Fruit fly (Drosophila melanogaster) whole organism, embryonic: Measurements from ENCODE around the gene BckdhA.

Experiments used
- Adf1 ChIP-seq: fragments of 200-800 bp; sonication (Bioruptor generic); IDR thresholded peaks from 2 replicates; pipeline ENCODE4 v1.3.6; 2022; ENCODE audit warnings: missing biosample characterization, missing genetic modification characterization
- Aef1 ChIP-seq: fragments of 200-800 bp; sonication (Bioruptor generic); IDR thresholded peaks from 3 replicates; pipeline ENCODE4 v1.3.6; 2022; ENCODE audit warnings: missing biosample characterization, missing genetic modification characterization
- B-H2 ChIP-seq: fragments of 200-800 bp; sonication (Bioruptor generic); optimal IDR thresholded peaks from 2 replicates; lab custom pipeline; 2018; ENCODE audit warnings: missing biosample characterization, mild to moderate bottlenecking, missing genetic modification characterization
- BtbVII ChIP-seq: fragments of 200-800 bp; sonication (Bioruptor generic); optimal IDR thresholded peaks from 3 replicates; lab custom pipeline; 2017; ENCODE audit warnings: missing biosample characterization, mild to moderate bottlenecking, missing genetic modification characterization
- Bteb2 ChIP-seq: fragments of 200-800 bp; sonication (Bioruptor generic); optimal IDR thresholded peaks from 2 replicates; lab custom pipeline; 2016; ENCODE audit warnings: missing biosample characterization, missing genetic modification characterization
- CG10147 ChIP-seq: fragments of 200-800 bp; sonication (Bioruptor generic); optimal IDR thresholded peaks from 2 replicates; lab custom pipeline; 2019; ENCODE audit warnings: missing biosample characterization, mild to moderate bottlenecking, missing genetic modification characterization, moderate library complexity
- CG13287 ChIP-seq: fragments of 200-800 bp; sonication (Bioruptor generic); IDR thresholded peaks from 2 replicates; pipeline ENCODE4 v1.3.6; 2022; ENCODE audit warnings: missing biosample characterization, missing genetic modification characterization; ENCODE audit not compliant: partially characterized antibody
- CG15479 ChIP-seq: fragments of 200-800 bp; sonication (Bioruptor generic); optimal IDR thresholded peaks from 3 replicates; lab custom pipeline; 2019; ENCODE audit warnings: missing biosample characterization, mild to moderate bottlenecking, missing genetic modification characterization, moderate library complexity
- CG18764 ChIP-seq: fragments of 200-800 bp; sonication (Bioruptor generic); optimal IDR thresholded peaks from 3 replicates; lab custom pipeline; 2016; ENCODE audit warnings: missing biosample characterization, missing genetic modification characterization
- CG2712 ChIP-seq: fragments of 200-800 bp; optimal IDR thresholded peaks from 3 replicates; lab custom pipeline; 2019; ENCODE audit warnings: missing biosample characterization, mild to moderate bottlenecking, missing genetic modification characterization, moderate library complexity
- CG3065 ChIP-seq: fragments of 200-800 bp; sonication (Bioruptor generic); optimal IDR thresholded peaks from 2 replicates; lab custom pipeline; 2016; ENCODE audit warnings: missing biosample characterization, missing genetic modification characterization
- CG31441 ChIP-seq: fragments of 200-800 bp; sonication (Bioruptor generic); IDR thresholded peaks from 2 replicates; pipeline ENCODE4 v1.3.6; 2022; ENCODE audit warnings: missing biosample characterization, missing genetic modification characterization
- CG3995 ChIP-seq: fragments of 200-800 bp; sonication (Bioruptor generic); optimal IDR thresholded peaks from 3 replicates; lab custom pipeline; 2016; ENCODE audit warnings: missing biosample characterization, missing genetic modification characterization
- CG7372 ChIP-seq: fragments of 200-800 bp; sonication (Bioruptor generic); IDR thresholded peaks from 2 replicates; pipeline ENCODE4 v1.3.6; 2022; ENCODE audit warnings: missing biosample characterization, missing genetic modification characterization
- CG7786 ChIP-seq: fragments of 200-800 bp; sonication (Bioruptor generic); optimal IDR thresholded peaks from 2 replicates; lab custom pipeline; 2016; ENCODE audit warnings: missing biosample characterization, missing genetic modification characterization
- CG8290 ChIP-seq, 3 experiments: fragments of 200-800 bp; sonication (Bioruptor generic); optimal IDR thresholded peaks; 2 replicates each; lab custom pipeline; 2016 to 2019; ENCODE audit warnings: missing biosample characterization in 3 of 3, missing genetic modification characterization in 3 of 3, mild to moderate bottlenecking in 2 of 3, moderate library complexity in 1 of 3
- CG8359 ChIP-seq: fragments of 200-800 bp; sonication (Bioruptor generic); optimal IDR thresholded peaks from 2 replicates; lab custom pipeline; 2017; ENCODE audit warnings: missing biosample characterization, mild to moderate bottlenecking, missing genetic modification characterization, borderline replicate concordance
- CG8765 ChIP-seq: fragments of 200-800 bp; sonication (Bioruptor generic); IDR thresholded peaks from 2 replicates; pipeline ENCODE4 v1.3.6; 2022; ENCODE audit warnings: missing biosample characterization, missing genetic modification characterization
- CG8924 ChIP-seq: fragments of 200-800 bp; optimal IDR thresholded peaks from 3 replicates; lab custom pipeline; 2019; ENCODE audit warnings: missing biosample characterization, mild to moderate bottlenecking, missing genetic modification characterization, moderate library complexity
- CG9817 ChIP-seq: fragments of 200-800 bp; sonication (Bioruptor generic); optimal IDR thresholded peaks from 2 replicates; lab custom pipeline; 2018; ENCODE audit warnings: missing biosample characterization, mild to moderate bottlenecking, missing genetic modification characterization, moderate library complexity
- CG9932 ChIP-seq: fragments of 200-800 bp; sonication (Bioruptor generic); IDR thresholded peaks from 2 replicates; pipeline ENCODE4 v1.3.6; 2022; ENCODE audit warnings: missing biosample characterization, missing genetic modification characterization
- CHES-1-like ChIP-seq: fragments of 200-800 bp; sonication (Bioruptor generic); optimal IDR thresholded peaks from 2 replicates; lab custom pipeline; 2016; ENCODE audit warnings: missing biosample characterization, missing genetic modification characterization
- D19B ChIP-seq: fragments of 200-800 bp; sonication (Bioruptor generic); optimal IDR thresholded peaks from 2 replicates; lab custom pipeline; 2017; ENCODE audit warnings: missing biosample characterization, mild to moderate bottlenecking, missing genetic modification characterization
- Doc3 ChIP-seq: fragments of 200-800 bp; sonication (Bioruptor generic); IDR thresholded peaks from 3 replicates; pipeline ENCODE4 v1.3.6; 2022; ENCODE audit warnings: missing biosample characterization, missing genetic modification characterization; ENCODE audit not compliant: partially characterized antibody
- Dref ChIP-seq: fragments of 200-800 bp; sonication (Bioruptor generic); IDR thresholded peaks from 2 replicates; pipeline ENCODE4 v1.3.6; 2022; ENCODE audit warnings: missing biosample characterization, missing genetic modification characterization
- E2f1 ChIP-seq: fragments of 200-800 bp; sonication (Bioruptor generic); IDR thresholded peaks from 2 replicates; pipeline ENCODE4 v1.3.6; 2022; ENCODE audit warnings: missing biosample characterization, missing genetic modification characterization
- HLH4C ChIP-seq: fragments of 200-800 bp; sonication (Bioruptor generic); IDR thresholded peaks from 3 replicates; pipeline ENCODE4 v1.3.6; 2022; ENCODE audit warnings: missing biosample characterization, missing genetic modification characterization; ENCODE audit not compliant: partially characterized antibody
- HLH54F ChIP-seq: fragments of 200-800 bp; sonication (Bioruptor generic); optimal IDR thresholded peaks from 3 replicates; lab custom pipeline; 2016; ENCODE audit warnings: missing biosample characterization, missing genetic modification characterization
- Hsf ChIP-seq: fragments of 200-800 bp; sonication (Bioruptor generic); optimal IDR thresholded peaks from 3 replicates; lab custom pipeline; 2016; ENCODE audit warnings: missing biosample characterization, missing genetic modification characterization
- Myb ChIP-seq: fragments of 200-800 bp; sonication (Bioruptor generic); optimal IDR thresholded peaks from 2 replicates; lab custom pipeline; 2016; ENCODE audit warnings: missing biosample characterization, missing genetic modification characterization
- NFAT ChIP-seq: fragments of 200-800 bp; sonication (Bioruptor generic); IDR thresholded peaks from 2 replicates; pipeline ENCODE4 v1.3.6; 2022; ENCODE audit warnings: missing biosample characterization, missing genetic modification characterization
- Scr ChIP-seq: fragments of 200-800 bp; sonication (Bioruptor generic); IDR thresholded peaks from 2 replicates; pipeline ENCODE4 v1.3.6; 2022; ENCODE audit warnings: missing biosample characterization, missing genetic modification characterization; ENCODE audit not compliant: partially characterized antibody
- Xrp1 ChIP-seq: fragments of 200-800 bp; sonication (Bioruptor generic); IDR thresholded peaks from 2 replicates; pipeline ENCODE4 v1.3.6; 2022; ENCODE audit warnings: missing biosample characterization, missing genetic modification characterization
- amos ChIP-seq: fragments of 200-800 bp; sonication (Bioruptor generic); IDR thresholded peaks from 2 replicates; pipeline ENCODE4 v1.3.6; 2022; ENCODE audit warnings: missing biosample characterization, missing genetic modification characterization; ENCODE audit not compliant: partially characterized antibody
- ase ChIP-seq: fragments of 200-800 bp; sonication (Bioruptor generic); IDR thresholded peaks from 3 replicates; pipeline ENCODE4 v1.3.6; 2022; ENCODE audit warnings: missing biosample characterization, missing genetic modification characterization
- bab2 ChIP-seq: fragments of 200-800 bp; sonication (Bioruptor generic); optimal IDR thresholded peaks from 2 replicates; lab custom pipeline; 2016; ENCODE audit warnings: missing biosample characterization, missing genetic modification characterization
- ci ChIP-seq: fragments of 200-800 bp; sonication (Bioruptor generic); IDR thresholded peaks from 3 replicates; pipeline ENCODE4 v1.3.6; 2022; ENCODE audit warnings: missing biosample characterization, missing genetic modification characterization
- ftz-f1 ChIP-seq: fragments of 200-800 bp; sonication (Bioruptor generic); optimal IDR thresholded peaks from 2 replicates; lab custom pipeline; 2016; ENCODE audit warnings: missing biosample characterization, missing genetic modification characterization
- gfzf ChIP-seq: fragments of 200-800 bp; sonication (Bioruptor generic); optimal IDR thresholded peaks from 2 replicates; lab custom pipeline; 2016; ENCODE audit warnings: missing biosample characterization, mild to moderate bottlenecking, missing genetic modification characterization, moderate library complexity
- grn ChIP-seq: fragments of 200-800 bp; sonication (Bioruptor generic); optimal IDR thresholded peaks from 3 replicates; lab custom pipeline; 2017; ENCODE audit warnings: missing biosample characterization, missing genetic modification characterization
- klu ChIP-seq: fragments of 200-800 bp; sonication (Bioruptor generic); IDR thresholded peaks from 2 replicates; pipeline ENCODE4 v1.3.6; 2022; ENCODE audit warnings: missing biosample characterization, missing genetic modification characterization
- mam ChIP-seq: fragments of 200-800 bp; sonication (Bioruptor generic); optimal IDR thresholded peaks from 3 replicates; lab custom pipeline; 2016; ENCODE audit warnings: missing biosample characterization, missing genetic modification characterization
- nerfin-2 ChIP-seq: fragments of 200-800 bp; sonication (Bioruptor generic); IDR thresholded peaks from 2 replicates; pipeline ENCODE4 v1.3.6; 2022; ENCODE audit warnings: missing biosample characterization, missing genetic modification characterization; ENCODE audit not compliant: partially characterized antibody
- org-1 ChIP-seq: fragments of 200-800 bp; sonication (Bioruptor generic); optimal IDR thresholded peaks from 2 replicates; lab custom pipeline; 2017; ENCODE audit warnings: missing biosample characterization, missing genetic modification characterization
- phol ChIP-seq: fragments of 200-800 bp; sonication (Bioruptor generic); optimal IDR thresholded peaks from 3 replicates; lab custom pipeline; 2018; ENCODE audit warnings: missing biosample characterization, mild to moderate bottlenecking, missing genetic modification characterization, moderate library complexity
- prd ChIP-seq, 3 experiments: fragments of >200 bp in 2 of 3; fragments of 200-800 bp in 1 of 3; sonication (Bioruptor generic) in 1 of 3; optimal IDR thresholded peaks in 2 of 3; IDR thresholded peaks in 1 of 3; 2 replicates in 2 of 3; 3 replicates in 1 of 3; pipeline versions ENCODE4 v1.3.6 to Lab custom; 2017 to 2022; ENCODE audit warnings: missing biosample characterization in 1 of 3, missing genetic modification characterization in 1 of 3
- row ChIP-seq: fragments of 200-800 bp; sonication (Bioruptor generic); IDR thresholded peaks from 3 replicates; pipeline ENCODE4 v1.3.6; 2022; ENCODE audit warnings: missing biosample characterization, missing genetic modification characterization
- trh ChIP-seq: fragments of 200-800 bp; sonication (Bioruptor generic); optimal IDR thresholded peaks from 2 replicates; lab custom pipeline; 2016; ENCODE audit warnings: missing biosample characterization, missing genetic modification characterization
- unpg ChIP-seq: fragments of 200-800 bp; sonication (Bioruptor generic); optimal IDR thresholded peaks from 3 replicates; lab custom pipeline; 2018; ENCODE audit warnings: missing biosample characterization, mild to moderate bottlenecking, missing genetic modification characterization, moderate library complexity

BckdhA gene

DNA sequence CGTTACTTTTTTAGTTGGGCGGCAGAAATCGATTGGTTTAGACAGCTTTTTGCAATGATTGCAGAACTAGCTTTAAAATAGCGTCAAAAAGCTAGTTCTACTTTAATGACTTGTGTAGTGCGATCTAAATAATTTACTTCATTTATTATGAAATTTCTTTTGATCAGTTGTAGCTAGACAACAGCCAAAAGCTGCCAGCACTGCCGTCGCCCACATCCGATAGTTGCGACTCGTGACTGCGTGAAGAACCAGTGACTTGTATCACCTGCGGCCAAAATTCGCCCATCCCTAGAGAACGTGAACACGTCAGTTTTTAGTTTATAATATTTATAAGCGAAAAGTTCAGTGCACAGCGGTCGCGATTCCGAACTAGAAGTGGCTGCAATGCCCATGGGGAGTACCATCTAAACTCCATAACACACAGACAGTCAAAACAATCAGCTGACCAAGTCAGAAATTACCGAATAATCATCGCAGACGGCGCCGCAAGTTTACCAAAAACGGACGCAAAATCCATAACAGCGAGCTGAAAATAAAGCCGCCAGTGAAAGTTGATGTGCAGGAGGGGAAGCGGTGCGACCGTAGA is 31.2 kb downstream of the BckdhA start, which contains the start of gene P58IPK (continued):
- TF ChIP-seq CG8359 (no peak), ftz-f1 (GFP tag; lab: Kevin White, UChicago) (peak; percentile 59), CHES-1-like (GFP tag; lab: Kevin White, UChicago) (peak; percentile 69), HLH54F (peak; percentile 81), ase (GFP tag; lab: Robert Waterston, UW) (0 out of 3 replicates have a peak, but pooled peaks have one; percentile 11), phol (tag; lab: Kevin White, UChicago) (peak; percentile 66), CG9817 (peak; percentile 68), Adf1 (GFP tag; lab: Robert Waterston, UW) (peak; percentile 66), Aef1 (GFP tag; lab: Robert Waterston, UW) (peak; percentile 32; the same call in 2 of the 3 replicates), amos (GFP tag; lab: Robert Waterston, UW) (peak; percentile 97), CG13287 (peak; percentile 97), Hsf (GFP tag; lab: Kevin White, UChicago) (peak; percentile 66), CG7372 (GFP tag; lab: Robert Waterston, UW) (peak; percentile 71), ci (GFP tag; lab: Robert Waterston, UW) (peak; percentile 66; the same call in 2 of the 3 replicates), Bteb2 (GFP tag; lab: Kevin White, UChicago) (peak; percentile 70), CG8290 (GFP tag; optimal IDR thresholded peaks at IDR 0.05; lab: Kevin White, UChicago) (peak; percentile 40), CG8290 (tag; optimal IDR thresholded peaks at IDR 0.05; lab: Kevin White, UChicago) (peak in 1 of 2 experiments; percentile 87), D19B (no peak), CG8924 (tag; lab: Kevin White, UChicago) (peak; percentile 60), Dref (GFP tag; lab: Robert Waterston, UW) (peak; percentile 65), CG8765 (GFP tag; lab: Robert Waterston, UW) (no peak), CG31441 (peak; percentile 94), Doc3 (peak; percentile 87), CG10147 (GFP tag; lab: Kevin White, UChicago) (peak; percentile 55), CG9932 (GFP tag; lab: Robert Waterston, UW) (peak; percentile 94), Xrp1 (GFP tag; lab: Robert Waterston, UW) (peak; percentile 64), prd (optimal IDR thresholded peaks at IDR 0.05; lab: Kevin White, UChicago) (no peak), prd (GFP tag; IDR thresholded peaks at IDR 0.05; lab: Robert Waterston, UW) (peak; percentile 73), Myb (GFP tag; lab: Kevin White, UChicago) (peak; percentile 94), unpg (GFP tag; lab: Kevin White, UChicago) (peak; percentile 14), org-1 (GFP tag; lab: Kevin White, UChicago) (no peak), CG3995 (GFP tag; lab: Kevin White, UChicago) (peak; percentile 100), CG18764 (GFP tag; lab: Kevin White, UChicago) (peak; percentile 55), HLH4C (GFP tag; lab: Robert Waterston, UW) (peak; percentile 89), CG15479 (GFP tag; lab: Kevin White, UChicago) (no peak), trh (no peak), B-H2 (peak; percentile 48), CG2712 (tag; lab: Kevin White, UChicago) (peak; percentile 66), mam (peak; percentile 85), klu (GFP tag; lab: Robert Waterston, UW) (peak; percentile 63; the same call in 1 of the 2 replicates), row (GFP tag; lab: Robert Waterston, UW) (peak; percentile 93), bab2 (GFP tag; lab: Kevin White, UChicago) (peak; percentile 70), nerfin-2 (peak; percentile 74), CG7786 (peak; percentile 76), grn (GFP tag; lab: Kevin White, UChicago) (peak; percentile 6), NFAT (peak; percentile 72), Scr (GFP tag; lab: Robert Waterston, UW) (peak; percentile 92), CG3065 (GFP tag; lab: Kevin White, UChicago) (peak; percentile 37), E2f1 (GFP tag; lab: Robert Waterston, UW) (0 out of 2 replicates have a peak, but pooled peaks have one; percentile 21), gfzf (peak; percentile 41), BtbVII (GFP tag; lab: Kevin White, UChicago) (no peak)
